Fruit fly (Drosophila melanogaster) whole organism, embryonic: ENCODE data around the gene CG15337.
A peak's percentile ranks its signal among the peaks of the same experiment; 100 is the strongest.

Experiments used
- Adf1 ChIP-seq: fragments of 200-800 bp; sonication (Bioruptor generic); IDR thresholded peaks from 2 replicates; pipeline ENCODE4 v1.3.6; 2022; ENCODE audit warnings: missing biosample characterization, missing genetic modification characterization
- B-H1 ChIP-seq: fragments of 200-800 bp; sonication (Bioruptor generic); IDR thresholded peaks from 3 replicates; pipeline ENCODE4 v1.3.6; 2022; ENCODE audit warnings: missing biosample characterization, missing genetic modification characterization
- Blimp-1 ChIP-seq: fragments of 200-800 bp; sonication (Bioruptor generic); optimal IDR thresholded peaks from 3 replicates; lab custom pipeline; 2018; ENCODE audit warnings: missing biosample characterization, missing genetic modification characterization, mild to moderate bottlenecking, moderate library complexity, missing genetic modification reagents
- CG1024 ChIP-seq: fragments of 200-800 bp; sonication (Bioruptor generic); IDR thresholded peaks from 2 replicates; pipeline ENCODE4 v1.3.6; 2022; ENCODE audit warnings: missing biosample characterization, missing genetic modification characterization
- CG10565 ChIP-seq: fragments of 200-800 bp; sonication (Bioruptor generic); optimal IDR thresholded peaks from 3 replicates; lab custom pipeline; 2016; ENCODE audit warnings: missing biosample characterization, mild to moderate bottlenecking, missing genetic modification characterization
- CG1233 ChIP-seq: fragments of 200-800 bp; sonication (Bioruptor generic); optimal IDR thresholded peaks from 4 replicates; lab custom pipeline; 2018; ENCODE audit warnings: missing biosample characterization, mild to moderate bottlenecking, missing genetic modification characterization
- CG1529 ChIP-seq: fragments of 200-800 bp; sonication (Bioruptor generic); optimal IDR thresholded peaks from 3 replicates; lab custom pipeline; 2018; ENCODE audit warnings: missing biosample characterization, missing genetic modification characterization
- CG1603 ChIP-seq: fragments of 200-800 bp; sonication (Bioruptor generic); optimal IDR thresholded peaks from 2 replicates; lab custom pipeline; 2019; ENCODE audit warnings: missing biosample characterization, mild to moderate bottlenecking, missing genetic modification characterization, moderate library complexity
- CG16815 ChIP-seq: fragments of 200-800 bp; sonication (Bioruptor generic); optimal IDR thresholded peaks from 3 replicates; lab custom pipeline; 2017; ENCODE audit warnings: missing biosample characterization, mild to moderate bottlenecking, missing genetic modification characterization
- CG2116 ChIP-seq: fragments of 200-800 bp; sonication (Bioruptor generic); optimal IDR thresholded peaks from 3 replicates; lab custom pipeline; 2018; ENCODE audit warnings: missing biosample characterization, mild to moderate bottlenecking, missing genetic modification characterization
- CG2129 ChIP-seq: fragments of 200-800 bp; sonication (Bioruptor generic); IDR thresholded peaks from 2 replicates; pipeline ENCODE4 v1.3.6; 2022; ENCODE audit warnings: missing biosample characterization, missing genetic modification characterization; ENCODE audit not compliant: partially characterized antibody
- CG3065 ChIP-seq: fragments of 200-800 bp; sonication (Bioruptor generic); optimal IDR thresholded peaks from 2 replicates; lab custom pipeline; 2016; ENCODE audit warnings: missing biosample characterization, missing genetic modification characterization
- CG4730 ChIP-seq: fragments of 200-800 bp; sonication (Bioruptor generic); IDR thresholded peaks from 2 replicates; pipeline ENCODE4 v1.3.6; 2022; ENCODE audit warnings: missing biosample characterization, missing genetic modification characterization
- CG4854 ChIP-seq: fragments of 200-800 bp; sonication (Bioruptor generic); optimal IDR thresholded peaks from 2 replicates; lab custom pipeline; 2016; ENCODE audit warnings: missing biosample characterization, missing genetic modification characterization, inconsistent platforms
- CG6175 ChIP-seq: fragments of 200-800 bp; sonication (Bioruptor generic); IDR thresholded peaks from 3 replicates; pipeline ENCODE4 v1.3.6; 2022; ENCODE audit warnings: missing biosample characterization, missing genetic modification characterization
- CG6254 ChIP-seq: fragments of 200-800 bp; sonication (Bioruptor generic); optimal IDR thresholded peaks from 3 replicates; lab custom pipeline; 2017; ENCODE audit warnings: mild to moderate bottlenecking, missing biosample characterization, missing genetic modification reagents, missing genetic modification characterization
- CG6813 ChIP-seq: fragments of 200-800 bp; sonication (Bioruptor generic); optimal IDR thresholded peaks from 2 replicates; lab custom pipeline; 2017; ENCODE audit warnings: missing biosample characterization, missing genetic modification characterization, mild to moderate bottlenecking, moderate library complexity, missing genetic modification reagents
- CG7357 ChIP-seq: fragments of 200-800 bp; sonication (Bioruptor generic); IDR thresholded peaks from 3 replicates; pipeline ENCODE4 v1.3.6; 2022; ENCODE audit warnings: missing biosample characterization, missing genetic modification characterization
- CG8290 ChIP-seq, 3 experiments: fragments of 200-800 bp; sonication (Bioruptor generic); optimal IDR thresholded peaks; 2 replicates each; lab custom pipeline; 2016 to 2019; ENCODE audit warnings: missing biosample characterization in 3 of 3, missing genetic modification characterization in 3 of 3, mild to moderate bottlenecking in 2 of 3, moderate library complexity in 1 of 3
- CG8944 ChIP-seq: fragments of 200-800 bp; sonication (Bioruptor generic); optimal IDR thresholded peaks from 3 replicates; lab custom pipeline; 2016; ENCODE audit warnings: missing biosample characterization, missing genetic modification characterization
- CTCF ChIP-seq: fragments of 200-800 bp; sonication (Bioruptor generic); optimal IDR thresholded peaks from 2 replicates; lab custom pipeline; 2017; ENCODE audit warnings: missing biosample characterization, mild to moderate bottlenecking, missing genetic modification characterization, moderate library complexity
- Dbx ChIP-seq: fragments of 200-800 bp; sonication (Bioruptor generic); IDR thresholded peaks from 3 replicates; pipeline ENCODE4 v1.3.6; 2022; ENCODE audit warnings: missing biosample characterization, missing genetic modification characterization
- Doc3 ChIP-seq: fragments of 200-800 bp; sonication (Bioruptor generic); IDR thresholded peaks from 3 replicates; pipeline ENCODE4 v1.3.6; 2022; ENCODE audit warnings: missing biosample characterization, missing genetic modification characterization; ENCODE audit not compliant: partially characterized antibody
- Dp ChIP-seq: fragments of 200-800 bp; sonication (Bioruptor generic); optimal IDR thresholded peaks from 2 replicates; lab custom pipeline; 2018; ENCODE audit warnings: missing biosample characterization, mild to moderate bottlenecking, missing genetic modification characterization, moderate library complexity
- Eip74EF ChIP-seq, 2 experiments: fragments of 200-800 bp in 1 of 2; fragments of >200 bp in 1 of 2; sonication (Bioruptor generic) in 1 of 2; optimal IDR thresholded peaks; 2 replicates each; lab custom pipeline; 2017 to 2019; ENCODE audit warnings: missing biosample characterization in 2 of 2, missing genetic modification characterization in 2 of 2, mild to moderate bottlenecking in 1 of 2, moderate library complexity in 1 of 2
- H15 ChIP-seq: fragments of 200-800 bp; sonication (Bioruptor generic); IDR thresholded peaks from 3 replicates; pipeline ENCODE4 v1.3.6; 2022; ENCODE audit warnings: missing biosample characterization, missing genetic modification characterization
- H2.0 ChIP-seq: fragments of 200-800 bp; sonication (Bioruptor generic); IDR thresholded peaks from 2 replicates; pipeline ENCODE4 v1.3.6; 2022; ENCODE audit warnings: missing biosample characterization, missing genetic modification characterization
- Hey ChIP-seq: fragments of 200-800 bp; sonication (Bioruptor generic); optimal IDR thresholded peaks from 3 replicates; lab custom pipeline; 2018; ENCODE audit warnings: missing biosample characterization, mild to moderate bottlenecking, missing genetic modification characterization
- Hmx ChIP-seq: fragments of 200-800 bp; sonication (Bioruptor generic); optimal IDR thresholded peaks from 2 replicates; lab custom pipeline; 2016; ENCODE audit warnings: missing biosample characterization, missing genetic modification characterization
- Hr78 ChIP-seq, 2 experiments: fragments of 200-800 bp in 1 of 2; fragments of >200 bp in 1 of 2; sonication (Bioruptor generic) in 1 of 2; optimal IDR thresholded peaks; 2 replicates each; lab custom pipeline; 2017 to 2019; ENCODE audit warnings: missing biosample characterization in 2 of 2, missing genetic modification characterization in 2 of 2, mild to moderate bottlenecking in 1 of 2, moderate library complexity in 1 of 2
- NC2α ChIP-seq: fragments of 200-800 bp; sonication (Bioruptor generic); optimal IDR thresholded peaks from 2 replicates; lab custom pipeline; 2016; ENCODE audit warnings: missing biosample characterization, missing genetic modification characterization
- NfI ChIP-seq: fragments of 200-800 bp; sonication (Bioruptor generic); optimal IDR thresholded peaks from 3 replicates; lab custom pipeline; 2018; ENCODE audit warnings: missing biosample characterization, mild to moderate bottlenecking, missing genetic modification characterization, moderate library complexity
- Ptx1 ChIP-seq: fragments of 200-800 bp; sonication (Bioruptor generic); IDR thresholded peaks from 2 replicates; pipeline ENCODE4 v1.3.6; 2022; ENCODE audit warnings: missing biosample characterization, missing genetic modification characterization
- bbx ChIP-seq: fragments of 200-800 bp; sonication (Bioruptor generic); IDR thresholded peaks from 2 replicates; pipeline ENCODE4 v1.3.6; 2022; ENCODE audit warnings: missing biosample characterization, missing genetic modification characterization; ENCODE audit not compliant: partially characterized antibody
- en ChIP-seq: fragments of 200-800 bp; sonication (Bioruptor generic); optimal IDR thresholded peaks from 2 replicates; lab custom pipeline; 2016; ENCODE audit warnings: missing biosample characterization, missing genetic modification characterization
- eve ChIP-seq, 2 experiments: fragments of >200 bp; optimal IDR thresholded peaks; 2 replicates each; lab custom pipeline; 2017; ENCODE audit warnings: missing biosample characterization in 2 of 2, missing genetic modification characterization in 2 of 2
- fd96Cb ChIP-seq: fragments of 200-800 bp; sonication (Bioruptor generic); optimal IDR thresholded peaks from 2 replicates; lab custom pipeline; 2018; ENCODE audit warnings: missing biosample characterization, mild to moderate bottlenecking, missing genetic modification characterization, moderate library complexity
- gt ChIP-seq: fragments of 200-800 bp; sonication (Bioruptor generic); IDR thresholded peaks from 2 replicates; pipeline ENCODE4 v1.3.6; 2022; ENCODE audit warnings: missing biosample characterization, missing genetic modification characterization
- hb ChIP-seq: fragments of 200-800 bp; sonication (Bioruptor generic); IDR thresholded peaks from 3 replicates; pipeline ENCODE4 v1.3.6; 2022; ENCODE audit warnings: missing biosample characterization, missing genetic modification characterization; ENCODE audit not compliant: partially characterized antibody
- lilli ChIP-seq: fragments of 200-800 bp; sonication (Bioruptor generic); optimal IDR thresholded peaks from 3 replicates; lab custom pipeline; 2016; ENCODE audit warnings: missing biosample characterization, missing genetic modification characterization
- luna ChIP-seq: fragments of 200-800 bp; sonication (Bioruptor generic); optimal IDR thresholded peaks from 2 replicates; lab custom pipeline; 2016; ENCODE audit warnings: missing biosample characterization, missing genetic modification characterization
- nmo ChIP-seq: fragments of 200-800 bp; sonication (Bioruptor generic); optimal IDR thresholded peaks from 2 replicates; lab custom pipeline; 2018; ENCODE audit warnings: missing biosample characterization, mild to moderate bottlenecking, missing genetic modification characterization, moderate library complexity
- repo ChIP-seq: fragments of 200-800 bp; sonication (Bioruptor generic); optimal IDR thresholded peaks from 2 replicates; lab custom pipeline; 2016; ENCODE audit warnings: missing biosample characterization, missing genetic modification characterization
- seq ChIP-seq: fragments of 200-800 bp; sonication (Bioruptor generic); IDR thresholded peaks from 2 replicates; pipeline ENCODE4 v1.3.6; 2022; ENCODE audit warnings: missing biosample characterization, missing genetic modification characterization
- unc-4 ChIP-seq: fragments of 200-800 bp; sonication (Bioruptor generic); IDR thresholded peaks from 2 replicates; pipeline ENCODE4 v1.3.6; 2022; ENCODE audit warnings: missing biosample characterization, missing genetic modification characterization; ENCODE audit not compliant: partially characterized antibody
- usp ChIP-seq: fragments of >200 bp; optimal IDR thresholded peaks from 2 replicates; lab custom pipeline; 2017; ENCODE audit warnings: missing biosample characterization, missing genetic modification characterization
- vvl ChIP-seq: fragments of 200-800 bp; sonication (Bioruptor generic); IDR thresholded peaks from 2 replicates; pipeline ENCODE4 v1.3.6; 2022; ENCODE audit warnings: missing biosample characterization, missing genetic modification characterization
- zen ChIP-seq: fragments of 200-800 bp; sonication (Bioruptor generic); optimal IDR thresholded peaks from 3 replicates; lab custom pipeline; 2018; ENCODE audit warnings: missing biosample characterization, mild to moderate bottlenecking, missing genetic modification characterization, moderate library complexity

The CG15337 gene

dm6 chrX:8114476-8115342 lies 45.1 kb upstream of the CG15337 start (continued):
- TF ChIP-seq Dbx (peak; percentile 55; the same call in 1 of the 3 replicates), CG10565 (GFP tag; lab: Kevin White, UChicago) (no peak), zen (tag; lab: Kevin White, UChicago) (peak; percentile 13), eve (GFP tag; optimal IDR thresholded peaks at IDR 0.05; lab: Kevin White, UChicago) (no peak), Blimp-1 (GFP tag; lab: Kevin White, UChicago) (peak; percentile 42), CG6813 (GFP tag; lab: Kevin White, UChicago) (peak; percentile 48), CG3065 (GFP tag; lab: Kevin White, UChicago) (no peak), Dp (no peak), Hey (tag; lab: Kevin White, UChicago) (peak; percentile 19), Doc3 (GFP tag; lab: Robert Waterston, UW) (no peak), CG16815 (GFP tag; lab: Kevin White, UChicago) (no peak), CG1024 (GFP tag; lab: Robert Waterston, UW) (no peak), B-H1 (GFP tag; lab: Robert Waterston, UW) (peak; percentile 36; the same call in 2 of the 3 replicates), vvl (GFP tag; lab: Robert Waterston, UW) (peak; percentile 43; the same call in 1 of the 2 replicates), H2.0 (GFP tag; lab: Robert Waterston, UW) (peak; percentile 11; the same call in 1 of the 2 replicates), CG8944 (GFP tag; lab: Kevin White, UChicago) (peak; percentile 14), lilli (GFP tag; lab: Kevin White, UChicago) (peak; percentile 46), CG4854 (GFP tag; lab: Kevin White, UChicago) (peak; percentile 15), CG2116 (GFP tag; lab: Kevin White, UChicago) (peak; percentile 59), bbx (GFP tag; lab: Robert Waterston, UW) (no peak), unc-4 (GFP tag; lab: Robert Waterston, UW) (no peak), CG1529 (no peak), CG2129 (GFP tag; lab: Robert Waterston, UW) (no peak), luna (GFP tag; lab: Kevin White, UChicago) (peak; percentile 4), Eip74EF (GFP tag; optimal IDR thresholded peaks at IDR 0.05; lab: Kevin White, UChicago) (peak in 1 of 2 experiments; percentile 19), CG1233 (GFP tag; lab: Kevin White, UChicago) (peak; percentile 49), Hmx (GFP tag; lab: Kevin White, UChicago) (no peak), NC2α (GFP tag; lab: Kevin White, UChicago) (no peak), hb (no peak), H15 (GFP tag; lab: Robert Waterston, UW) (no peak), CTCF (GFP tag; lab: Kevin White, UChicago) (no peak), fd96Cb (tag; lab: Kevin White, UChicago) (peak; percentile 54), usp (no peak), gt (GFP tag; lab: Robert Waterston, UW) (no peak), nmo (GFP tag; lab: Kevin White, UChicago) (peak; percentile 60), CG7357 (no peak), CG1603 (peak; percentile 45), CG6175 (GFP tag; lab: Robert Waterston, UW) (no peak), CG6254 (GFP tag; lab: Kevin White, UChicago) (peak; percentile 13), Adf1 (GFP tag; lab: Robert Waterston, UW) (no peak), CG8290 (GFP tag; optimal IDR thresholded peaks at IDR 0.05; lab: Kevin White, UChicago) (no peak), CG8290 (tag; optimal IDR thresholded peaks at IDR 0.05; lab: Kevin White, UChicago) (peak in 1 of 2 experiments; percentile 59), en (GFP tag; lab: Kevin White, UChicago) (no peak), NfI (GFP tag; lab: Kevin White, UChicago) (peak; percentile 78), seq (peak; percentile 51; the same call in 1 of the 2 replicates), Hr78 (GFP tag; optimal IDR thresholded peaks at IDR 0.05; lab: Kevin White, UChicago) (peak in 1 of 2 experiments; percentile 61), Ptx1 (peak; percentile 51; the same call in 1 of the 2 replicates), repo (GFP tag; lab: Kevin White, UChicago) (peak; percentile 13), CG4730 (GFP tag; lab: Robert Waterston, UW) (no peak)
